Fruit fly (Drosophila melanogaster): ENCODE measurements around the gene pigeon.

DNA sequence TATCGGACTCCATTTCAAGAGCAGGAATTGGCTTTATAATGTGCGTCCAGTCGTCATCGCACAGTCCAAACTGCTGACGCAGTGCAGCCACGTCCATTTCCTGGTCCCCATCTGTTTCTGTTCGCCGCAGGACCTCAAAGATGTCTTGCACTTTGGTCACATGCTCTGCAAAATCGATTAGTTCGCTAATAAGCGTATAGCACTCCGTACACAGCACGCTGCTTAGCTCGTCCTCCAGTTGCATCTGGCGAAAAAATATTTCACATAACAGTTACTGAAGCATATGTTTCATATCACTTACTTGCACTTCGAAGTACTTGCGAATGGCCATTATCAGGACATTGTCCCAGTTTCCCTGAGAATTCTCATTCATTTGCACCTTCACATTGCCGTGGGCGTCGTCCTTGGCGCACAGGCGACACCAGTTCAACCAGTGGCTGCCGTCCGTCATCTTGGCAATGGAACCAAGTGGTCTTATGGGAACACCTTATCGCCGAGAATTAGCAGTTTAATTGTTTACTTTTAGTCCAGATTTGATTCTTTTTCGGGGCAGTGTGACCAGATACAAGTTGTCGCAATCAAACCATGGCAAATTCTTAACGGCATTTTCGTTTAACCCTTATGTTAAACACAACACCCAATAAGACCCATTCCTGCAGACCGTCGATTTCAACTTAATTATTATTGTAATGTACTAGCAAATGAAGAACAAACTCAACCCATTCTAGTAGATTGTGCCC lies 4.5 kb upstream of the pigeon start, which contains the start of gene CG17568:
- no peak for TF ChIP-seq Abd-B (GFP tag; optimal IDR thresholded peaks at IDR 0.05)
- TF ChIP-seq CG12744 (GFP tag; optimal IDR thresholded peaks at IDR 0.05): no peak
- TF ChIP-seq lmd (GFP tag; IDR thresholded peaks at IDR 0.05): no peak
- no peak for TF ChIP-seq CG15696 (tag; optimal IDR thresholded peaks at IDR 0.05)
- no peak for TF ChIP-seq Opbp (GFP tag; IDR thresholded peaks at IDR 0.05; ENCODE audit: partially characterized antibody)
- TF ChIP-seq pan (optimal IDR thresholded peaks at IDR 0.05): no peak
- no peak for TF ChIP-seq pan (GFP tag; optimal IDR thresholded peaks at IDR 0.05 in 1 of 2, IDR thresholded peaks at IDR 0.05 in 1 of 2)
- TF ChIP-seq Pdp1 (GFP tag; optimal IDR thresholded peaks at IDR 0.05): no peak
- no peak for TF ChIP-seq Sin3A (optimal IDR thresholded peaks at IDR 0.05)
- TF ChIP-seq Elba2 (GFP tag; optimal IDR thresholded peaks at IDR 0.05): peak; percentile 76
- no peak for TF ChIP-seq Hey (tag; optimal IDR thresholded peaks at IDR 0.05)
- no peak for TF ChIP-seq CG3281 (GFP tag; optimal IDR thresholded peaks at IDR 0.05)
- TF ChIP-seq Atf-2 (GFP tag; optimal IDR thresholded peaks at IDR 0.05): no peak
- TF ChIP-seq Ets65A (GFP tag): peak; percentile 40
- TF ChIP-seq CrebB (tag; optimal IDR thresholded peaks at IDR 0.05): no peak
